In the genomic region with DNA sequence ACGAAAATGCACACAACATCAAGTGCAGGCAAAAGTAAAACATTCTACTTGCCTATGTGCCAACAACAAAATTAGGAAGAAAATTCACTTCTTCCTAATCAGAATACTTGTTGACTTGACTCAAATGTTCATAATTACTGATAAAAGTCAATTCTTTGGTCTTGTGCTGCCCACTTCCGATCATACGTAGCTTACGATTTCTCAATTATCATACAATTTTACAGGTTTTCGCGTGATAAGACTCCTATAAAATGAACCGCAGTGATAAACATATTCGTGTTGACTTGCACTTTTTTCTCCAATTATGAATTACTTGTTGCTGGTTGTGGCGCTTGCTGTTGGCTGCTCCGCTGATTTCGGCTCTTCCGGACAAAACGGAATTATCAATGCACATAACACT, we compare ENCODE assay signal across 5 worm cellular contexts.
A peak's percentile ranks its signal among the peaks of the same experiment; 100 is the strongest.
TF ChIP-seq lines count a peak whose summit lies in the region.

A gene (plus strand): TSS at position 293 of the 400 bp plus-strand sequence.

TF ChIP-seq in whole organism, L1 larva, 84 proteins besides CTCF, POLR2A, EP300 and RAD21 (continues in another document):
- TF ChIP-seq mdl-1 (tag; optimal IDR thresholded peaks at IDR 0.05; lab: Kevin White, UChicago), result peak in 1 of 2 experiments; percentile 0
- no peak for TF ChIP-seq tbx-2 (tag; optimal IDR thresholded peaks at IDR 0.05; lab: Kevin White, UChicago)
- TF ChIP-seq pax-3 (tag; optimal IDR thresholded peaks at IDR 0.05; lab: Kevin White, UChicago), result no peak
- no peak for TF ChIP-seq efl-1 (optimal IDR thresholded peaks at IDR 0.05; lab: Kevin White, UChicago)
- TF ChIP-seq efl-1 (GFP tag; optimal IDR thresholded peaks at IDR 0.05 in 1 of 2; lab: Kevin White, UChicago), result peak in 1 of 2 experiments; percentile 35
- no peak for TF ChIP-seq fkh-4 (tag; optimal IDR thresholded peaks at IDR 0.05; lab: Kevin White, UChicago; ENCODE audit: borderline replicate concordance)
- TF ChIP-seq nhr-237 (tag; optimal IDR thresholded peaks at IDR 0.05; lab: Kevin White, UChicago), result no peak
- TF ChIP-seq jun-1 (tag; optimal IDR thresholded peaks at IDR 0.05; lab: Kevin White, UChicago), result peak; percentile 80
- peak; percentile 68 for TF ChIP-seq tlp-1 (tag; optimal IDR thresholded peaks at IDR 0.05; lab: Kevin White, UChicago)
- TF ChIP-seq nhr-19 (GFP tag; conservative IDR thresholded peaks at IDR 0.05; lab: Robert Waterston, UW), result no peak
- TF ChIP-seq egl-27 (tag; optimal IDR thresholded peaks at IDR 0.05; lab: Kevin White, UChicago), result no peak
- TF ChIP-seq rnt-1 (tag; optimal IDR thresholded peaks at IDR 0.05; lab: Kevin White, UChicago), result no peak
- TF ChIP-seq lsy-2 (tag; optimal IDR thresholded peaks at IDR 0.05; lab: Kevin White, UChicago), result no peak
- no peak for TF ChIP-seq snu-23 (GFP tag; optimal IDR thresholded peaks at IDR 0.05; lab: Kevin White, UChicago)
- no peak for TF ChIP-seq ztf-4 (tag; optimal IDR thresholded peaks at IDR 0.05; lab: Kevin White, UChicago)
- peak; percentile 99 for TF ChIP-seq elt-2 (tag; optimal IDR thresholded peaks at IDR 0.05; lab: Kevin White, UChicago)
- TF ChIP-seq lin-35 (GFP tag; optimal IDR thresholded peaks at IDR 0.05; lab: Kevin White, UChicago), result peak in 1 of 2 experiments; percentile 36

TF ChIP-seq in whole organism, L2 larva, 48 proteins besides CTCF, POLR2A, EP300 and RAD21:
- TF ChIP-seq sma-9 (GFP tag; optimal IDR thresholded peaks at IDR 0.05; lab: Kevin White, UChicago) (peak; percentile 80), sma-9 (tag; optimal IDR thresholded peaks at IDR 0.05; lab: Kevin White, UChicago) (no peak), fos-1 (tag; optimal IDR thresholded peaks at IDR 0.05; lab: Kevin White, UChicago) (peak; percentile 98), egl-27 (tag; optimal IDR thresholded peaks at IDR 0.05; lab: Kevin White, UChicago) (peak; percentile 11), F13H6.1 (tag; optimal IDR thresholded peaks at IDR 0.05; lab: Kevin White, UChicago) (peak; percentile 12), nhr-129 (tag; optimal IDR thresholded peaks at IDR 0.05; lab: Kevin White, UChicago) (peak; percentile 30), elt-3 (tag; optimal IDR thresholded peaks at IDR 0.05; lab: Kevin White, UChicago) (no peak), Y55F3AM.14 (GFP tag; optimal IDR thresholded peaks at IDR 0.05; lab: Kevin White, UChicago) (no peak), crh-2 (tag; optimal IDR thresholded peaks at IDR 0.05; lab: Kevin White, UChicago) (peak; percentile 54), zag-1 (tag; optimal IDR thresholded peaks at IDR 0.05; lab: Kevin White, UChicago) (no peak), gmeb-1 (tag; optimal IDR thresholded peaks at IDR 0.05; lab: Kevin White, UChicago) (peak; percentile 46), skn-1 (tag; optimal IDR thresholded peaks at IDR 0.05; lab: Kevin White, UChicago) (peak; percentile 68)

TF ChIP-seq in whole organism, L3 larva, 47 proteins besides CTCF, POLR2A, EP300 and RAD21 (continues in another document):
- TF ChIP-seq egl-27 (tag; optimal IDR thresholded peaks at IDR 0.05; lab: Kevin White, UChicago) (no peak), R02D3.7 (tag; optimal IDR thresholded peaks at IDR 0.05; lab: Kevin White, UChicago) (no peak), lin-39 (tag; optimal IDR thresholded peaks at IDR 0.05; lab: Kevin White, UChicago) (no peak), ama-1 (optimal IDR thresholded peaks at IDR 0.05; lab: Kevin White, UChicago) (no peak), skn-1 (tag; optimal IDR thresholded peaks at IDR 0.05; lab: Kevin White, UChicago) (peak; percentile 19), zag-1 (tag; optimal IDR thresholded peaks at IDR 0.05; lab: Kevin White, UChicago) (no peak), unc-62 (GFP tag; optimal IDR thresholded peaks at IDR 0.05; lab: Kevin White, UChicago) (no peak), fos-1 (tag; optimal IDR thresholded peaks at IDR 0.05; lab: Kevin White, UChicago) (no peak), nhr-25 (tag; optimal IDR thresholded peaks at IDR 0.05; lab: Kevin White, UChicago) (no peak), daf-12 (tag; optimal IDR thresholded peaks at IDR 0.05; lab: Kevin White, UChicago) (no peak), snpc-4 (tag; optimal IDR thresholded peaks at IDR 0.05; lab: Kevin White, UChicago) (no peak), nhr-11 (tag; optimal IDR thresholded peaks at IDR 0.05; lab: Kevin White, UChicago) (no peak), jun-1 (tag; optimal IDR thresholded peaks at IDR 0.05; lab: Kevin White, UChicago) (peak; percentile 96), mml-1 (tag; optimal IDR thresholded peaks at IDR 0.05; lab: Kevin White, UChicago) (no peak), nfya-1 (tag; optimal IDR thresholded peaks at IDR 0.05; lab: Kevin White, UChicago; ENCODE audit: insufficient read depth) (no peak), aly-2 (tag; optimal IDR thresholded peaks at IDR 0.05; lab: Kevin White, UChicago) (no peak), nhr-67 (tag; optimal IDR thresholded peaks at IDR 0.05; lab: Kevin White, UChicago) (no peak), nhr-77 (tag; optimal IDR thresholded peaks at IDR 0.05; lab: Kevin White, UChicago) (no peak), ztf-11 (tag; optimal IDR thresholded peaks at IDR 0.05; lab: Kevin White, UChicago) (no peak), lsy-12 (tag; optimal IDR thresholded peaks at IDR 0.05; lab: Kevin White, UChicago) (no peak), sea-2 (GFP tag; optimal IDR thresholded peaks at IDR 0.05; lab: Kevin White, UChicago) (no peak), ZK546.5 (tag; optimal IDR thresholded peaks at IDR 0.05; lab: Kevin White, UChicago) (no peak)

TF ChIP-seq in whole organism, L4 larva, 104 proteins besides CTCF, POLR2A, EP300 and RAD21 (continues in another document):
- no peak for TF ChIP-seq attf-4 (tag; optimal IDR thresholded peaks at IDR 0.05; lab: Kevin White, UChicago)
- TF ChIP-seq T20F7.1 (GFP tag; optimal IDR thresholded peaks at IDR 0.05; lab: Kevin White, UChicago), result no peak
- peak; percentile 92 for TF ChIP-seq dmd-6 (GFP tag; IDR thresholded peaks at IDR 0.05; lab: Robert Waterston, UW)
- no peak for TF ChIP-seq egl-43 (GFP tag; IDR thresholded peaks at IDR 0.05; lab: Robert Waterston, UW)
- no peak for TF ChIP-seq nhr-76 (tag; optimal IDR thresholded peaks at IDR 0.05; lab: Kevin White, UChicago)
- peak; percentile 50 for TF ChIP-seq ama-1 (optimal IDR thresholded peaks at IDR 0.05; lab: Kevin White, UChicago)
- peak; percentile 87 for TF ChIP-seq php-3 (GFP tag; IDR thresholded peaks at IDR 0.05; lab: Robert Waterston, UW)
- no peak for TF ChIP-seq ceh-32 (tag; optimal IDR thresholded peaks at IDR 0.05; lab: Kevin White, UChicago; ENCODE audit: poor library complexity)
- TF ChIP-seq aha-1 (tag; lab: Kevin White, UChicago), result peak; percentile 63
- peak; percentile 95 for TF ChIP-seq nhr-28 (tag; optimal IDR thresholded peaks at IDR 0.05; lab: Kevin White, UChicago)
- TF ChIP-seq hlh-30 (tag; optimal IDR thresholded peaks at IDR 0.05; lab: Kevin White, UChicago; ENCODE audit: insufficient read depth), result peak; percentile 70
- TF ChIP-seq daf-16 (GFP tag; optimal IDR thresholded peaks at IDR 0.05; lab: Kevin White, UChicago), result no peak
- TF ChIP-seq daf-16 (tag; optimal IDR thresholded peaks at IDR 0.05; lab: Kevin White, UChicago), result peak; percentile 99
- peak; percentile 99 for TF ChIP-seq pqm-1 (tag; optimal IDR thresholded peaks at IDR 0.05; lab: Kevin White, UChicago)
- no peak for TF ChIP-seq dmd-8 (GFP tag; IDR thresholded peaks at IDR 0.05; lab: Robert Waterston, UW)
- TF ChIP-seq fos-1 (tag; optimal IDR thresholded peaks at IDR 0.05; lab: Kevin White, UChicago), result no peak
- TF ChIP-seq nhr-77 (tag; optimal IDR thresholded peaks at IDR 0.05; lab: Kevin White, UChicago), result peak; percentile 95
- TF ChIP-seq nhr-6 (tag; optimal IDR thresholded peaks at IDR 0.05; lab: Kevin White, UChicago), result peak; percentile 74
- TF ChIP-seq lin-1 (GFP tag; IDR thresholded peaks at IDR 0.05; lab: Robert Waterston, UW), result peak; percentile 75; the same call in 1 of the 2 replicates
- TF ChIP-seq Y48G9A.11 (GFP tag; IDR thresholded peaks at IDR 0.05; lab: Robert Waterston, UW), result no peak
- peak; percentile 88 for TF ChIP-seq dve-1 (tag; optimal IDR thresholded peaks at IDR 0.05; lab: Kevin White, UChicago; ENCODE audit: insufficient read depth)
- peak; percentile 87 for TF ChIP-seq hlh-11 (tag; optimal IDR thresholded peaks at IDR 0.05; lab: Kevin White, UChicago)

TF ChIP-seq in whole organism, young adult, 124 proteins besides CTCF, POLR2A, EP300 and RAD21:
- TF ChIP-seq dox-1 (GFP tag; IDR thresholded peaks at IDR 0.05; lab: Robert Waterston, UW) (peak; percentile 15; the same call in 1 of the 2 replicates), nhr-80 (tag; optimal IDR thresholded peaks at IDR 0.05; lab: Kevin White, UChicago) (peak; percentile 80), lin-26 (GFP tag; IDR thresholded peaks at IDR 0.05; lab: Robert Waterston, UW) (no peak), pha-4 (tag; optimal IDR thresholded peaks at IDR 0.05; lab: Kevin White, UChicago) (peak; percentile 74), F55B11.4 (tag; optimal IDR thresholded peaks at IDR 0.05; lab: Kevin White, UChicago; ENCODE audit: borderline replicate concordance, insufficient read depth) (no peak)
